Worm (Caenorhabditis elegans) whole organism, midembryonic: Measurements from ENCODE around the gene tbcc-1.

Source experiments
- T22C8.4 ChIP-seq: fragments of 200-800 bp; sonication (Bioruptor generic); IDR thresholded peaks from 2 replicates; pipeline ENCODE4 v1.3.6; 2022; ENCODE audit warnings: missing genetic modification characterization, missing compliant biosample characterization
- cog-1 ChIP-seq: sonication (generic microtip); optimal IDR thresholded peaks from 2 replicates; lab custom pipeline; 2016; ENCODE audit warnings: missing genetic modification characterization, missing compliant biosample characterization
- flt-1 ChIP-seq: fragments of 200-800 bp; sonication (Bioruptor generic); IDR thresholded peaks from 2 replicates; pipeline ENCODE4 v1.3.6; 2022; ENCODE audit warnings: missing genetic modification characterization, missing compliant biosample characterization
- med-1 ChIP-seq: sonication (generic microtip); optimal IDR thresholded peaks from 2 replicates; lab custom pipeline; 2017; ENCODE audit warnings: missing genetic modification characterization, mild to moderate bottlenecking, missing compliant biosample characterization, antibody characterized with exemption, missing genetic modification reagents; ENCODE audit not compliant: insufficient read depth
- ref-1 ChIP-seq: fragments of 200-800 bp; sonication (Bioruptor generic); conservative IDR thresholded peaks from 2 replicates; pipeline ENCODE4 v1.3.6; 2022; ENCODE audit warnings: missing genetic modification reagents, missing genetic modification characterization, missing compliant biosample characterization
- tab-1 ChIP-seq: fragments of 200-800 bp; sonication (Bioruptor generic); IDR thresholded peaks from 2 replicates; pipeline ENCODE4 v1.3.6; 2022; ENCODE audit warnings: missing genetic modification characterization, missing compliant biosample characterization
- ztf-23 ChIP-seq: fragments of 200-800 bp; sonication (Bioruptor generic); IDR thresholded peaks from 2 replicates; pipeline ENCODE4 v1.3.6; 2022; ENCODE audit warnings: missing genetic modification reagents, missing genetic modification characterization, missing compliant biosample characterization
- ztf-29 ChIP-seq: fragments of 200-800 bp; sonication (Bioruptor generic); IDR thresholded peaks from 2 replicates; pipeline ENCODE4 v1.3.6; 2022; ENCODE audit warnings: missing genetic modification reagents, missing genetic modification characterization, missing compliant biosample characterization

DNA sequence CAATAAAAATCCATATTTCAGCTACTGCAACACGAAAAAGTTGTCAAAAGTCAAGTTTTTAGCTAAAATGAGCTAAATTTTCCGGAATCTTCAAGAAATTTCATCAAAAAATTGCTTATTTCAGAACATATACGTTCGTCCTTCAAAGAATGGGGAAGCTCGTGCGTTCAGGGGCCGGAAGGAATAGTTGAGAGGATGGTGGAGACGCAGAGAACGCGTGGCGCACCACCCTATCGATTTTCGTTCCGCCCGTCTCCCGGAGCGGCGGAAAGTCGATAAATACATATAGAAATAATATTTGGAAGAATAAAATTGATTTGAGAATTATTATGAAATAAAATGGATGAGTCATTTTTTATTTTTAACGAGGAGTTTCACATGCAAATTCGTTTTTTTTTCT, 8.0 kb upstream of the tbcc-1 start:
- TF ChIP-seq T22C8.4 (GFP tag; lab: Robert Waterston, UW) (peak; percentile 64; the same call in 1 of the 2 replicates), flt-1 (no peak), ztf-29 (GFP tag; lab: Robert Waterston, UW) (no peak), tab-1 (GFP tag; lab: Robert Waterston, UW) (no peak), ztf-23 (GFP tag; lab: Robert Waterston, UW) (no peak), cog-1 (tag; lab: Kevin White, UChicago) (no peak), ref-1 (no peak), med-1 (GFP tag; lab: Kevin White, UChicago) (no peak)
